Worm (Caenorhabditis elegans) whole organism, L1 larva: ENCODE data around the gene R02F2.4.

Source experiments
- C04F5.9 ChIP-seq: sonication (generic microtip); optimal IDR thresholded peaks from 2 replicates; lab custom pipeline; 2016; ENCODE audit warnings: missing genetic modification characterization, missing compliant biosample characterization
- F16B12.6 ChIP-seq: fragments of 150-350 bp; optimal IDR thresholded peaks from 2 replicates; lab custom pipeline; 2014; ENCODE audit warnings: missing biosample characterization, missing genetic modification characterization
- Y116A8C.19 ChIP-seq: sonication (generic microtip); optimal IDR thresholded peaks from 2 replicates; lab custom pipeline; 2016; ENCODE audit warnings: missing compliant biosample characterization, missing genetic modification characterization, borderline replicate concordance
- aha-1 ChIP-seq: fragments of 150-350 bp; optimal IDR thresholded peaks from 2 replicates; lab custom pipeline; 2014; ENCODE audit warnings: missing biosample characterization, missing genetic modification characterization
- aly-2 ChIP-seq: fragments of 150-350 bp; optimal IDR thresholded peaks from 2 replicates; lab custom pipeline; 2014; ENCODE audit warnings: missing biosample characterization, missing genetic modification characterization
- ama-1 ChIP-seq: fragments of 150-350 bp; optimal IDR thresholded peaks from 2 replicates; lab custom pipeline; 2014
- blmp-1 ChIP-seq: fragments of 150-350 bp; optimal IDR thresholded peaks from 2 replicates; lab custom pipeline; 2014; ENCODE audit warnings: missing biosample characterization, missing genetic modification characterization
- ceh-63 ChIP-seq: fragments of 200-800 bp; sonication (Bioruptor generic); optimal IDR thresholded peaks from 2 replicates; lab custom pipeline; 2018; ENCODE audit warnings: mild to moderate bottlenecking, missing genetic modification characterization, missing compliant biosample characterization
- ceh-88 ChIP-seq: fragments of 200-800 bp; sonication (Bioruptor generic); IDR thresholded peaks from 2 replicates; pipeline ENCODE4 v1.3.6; 2022; ENCODE audit warnings: missing genetic modification characterization, missing compliant biosample characterization
- efl-1 ChIP-seq, 4 experiments: fragments of 150-350 bp; optimal IDR thresholded peaks in 3 of 4; peaks in 1 of 4; 1 replicate in 1 of 4; 2 replicates in 3 of 4; lab custom pipeline; 2014; ENCODE audit warnings: missing biosample characterization in 2 of 4, missing genetic modification characterization in 2 of 4, missing genetic modification reagents in 2 of 4
- egl-13 ChIP-seq: sonication (generic microtip); optimal IDR thresholded peaks from 2 replicates; lab custom pipeline; 2016; ENCODE audit warnings: missing genotype, missing genetic modification reagents, missing genetic modification characterization, missing compliant biosample characterization
- elt-2 ChIP-seq: sonication (generic microtip); optimal IDR thresholded peaks from 2 replicates; lab custom pipeline; 2016; ENCODE audit warnings: missing genetic modification characterization, mild to moderate bottlenecking, inconsistent platforms, missing compliant biosample characterization, missing genetic modification reagents
- ets-5 ChIP-seq: fragments of 200-800 bp; sonication (Bioruptor generic); IDR thresholded peaks from 2 replicates; pipeline ENCODE4 v1.3.6; 2022; ENCODE audit warnings: missing genetic modification characterization, missing compliant biosample characterization
- fos-1 ChIP-seq: fragments of 150-350 bp; optimal IDR thresholded peaks from 2 replicates; lab custom pipeline; 2014; ENCODE audit warnings: missing biosample characterization, missing genetic modification characterization
- hlh-17 ChIP-seq: fragments of 200-800 bp; sonication (Bioruptor generic); optimal IDR thresholded peaks from 2 replicates; lab custom pipeline; 2018; ENCODE audit warnings: missing genetic modification characterization, mild to moderate bottlenecking, missing compliant biosample characterization, moderate library complexity, borderline replicate concordance
- jun-1 ChIP-seq: fragments of 150-350 bp; optimal IDR thresholded peaks from 2 replicates; lab custom pipeline; 2014; ENCODE audit warnings: missing biosample characterization, missing genetic modification reagents, missing genetic modification characterization
- lin-14 ChIP-seq: fragments of 200-800 bp; sonication (Bioruptor generic); optimal IDR thresholded peaks from 2 replicates; lab custom pipeline; 2018; ENCODE audit warnings: mild to moderate bottlenecking, missing genetic modification characterization, moderate library complexity, missing compliant biosample characterization
- lir-3 ChIP-seq: sonication (generic microtip); optimal IDR thresholded peaks from 2 replicates; lab custom pipeline; 2016; ENCODE audit warnings: mild to moderate bottlenecking, missing genetic modification characterization, moderate library complexity, missing compliant biosample characterization; ENCODE audit not compliant: poor library complexity
- lsy-2 ChIP-seq, 2 experiments: fragments of 150-350 bp; optimal IDR thresholded peaks; 2 replicates each; lab custom pipeline; 2014; ENCODE audit warnings: missing biosample characterization in 2 of 2, missing genetic modification characterization in 2 of 2
- nhr-11 ChIP-seq: fragments of 150-350 bp; optimal IDR thresholded peaks from 2 replicates; lab custom pipeline; 2014; ENCODE audit warnings: missing biosample characterization, missing genetic modification characterization
- nhr-47 ChIP-seq: sonication (generic microtip); optimal IDR thresholded peaks from 2 replicates; lab custom pipeline; 2016; ENCODE audit warnings: mild to moderate bottlenecking, missing genetic modification characterization, moderate library complexity, missing compliant biosample characterization
- nhr-76 ChIP-seq: sonication (generic microtip); optimal IDR thresholded peaks from 2 replicates; lab custom pipeline; 2017; ENCODE audit warnings: missing biosample characterization, missing genetic modification characterization
- nhr-84 ChIP-seq: sonication (generic microtip); optimal IDR thresholded peaks from 2 replicates; lab custom pipeline; 2017; ENCODE audit warnings: missing biosample characterization, missing genetic modification characterization
- pqm-1 ChIP-seq: sonication (generic microtip); optimal IDR thresholded peaks from 3 replicates; lab custom pipeline; 2017; ENCODE audit warnings: missing biosample characterization, missing genetic modification characterization
- rnt-1 ChIP-seq: sonication (generic microtip); optimal IDR thresholded peaks from 2 replicates; lab custom pipeline; 2016; ENCODE audit warnings: mild to moderate bottlenecking, missing genetic modification characterization, moderate library complexity, missing compliant biosample characterization
- sox-4 ChIP-seq: sonication (generic microtip); optimal IDR thresholded peaks from 2 replicates; lab custom pipeline; 2016; ENCODE audit warnings: missing genetic modification characterization, missing compliant biosample characterization
- tbx-2 ChIP-seq: sonication (generic microtip); optimal IDR thresholded peaks from 2 replicates; lab custom pipeline; 2016; ENCODE audit warnings: missing genetic modification characterization, missing compliant biosample characterization
- zag-1 ChIP-seq: fragments of 150-350 bp; optimal IDR thresholded peaks from 2 replicates; lab custom pipeline; 2014; ENCODE audit warnings: missing biosample characterization, missing genetic modification characterization

R02F2.4 gene

ce11 chrIII:5472693-5473092 lies 11.4 kb upstream of the R02F2.4 start (continued):
- TF ChIP-seq C04F5.9 (tag; lab: Kevin White, UChicago): no peak
- no peak for TF ChIP-seq F16B12.6
- TF ChIP-seq sox-4 (tag; lab: Kevin White, UChicago): no peak
- TF ChIP-seq ceh-63 (GFP tag; lab: Kevin White, UChicago): no peak
- no peak for TF ChIP-seq fos-1
- peak; percentile 90 for TF ChIP-seq blmp-1
- TF ChIP-seq egl-13 (tag; lab: Kevin White, UChicago): no peak

- TF ChIP-seq blmp-1 (peak; percentile 34), ets-5 (GFP tag; lab: Robert Waterston, UW) (no peak)
These were observed 9.9 kb upstream of the R02F2.4 start, which contains the start of gene lon-1 for ce11 chrIII:5474176-5474575. TSS of gene lon-1 (plus strand) at chrIII:5474476.

DNA sequence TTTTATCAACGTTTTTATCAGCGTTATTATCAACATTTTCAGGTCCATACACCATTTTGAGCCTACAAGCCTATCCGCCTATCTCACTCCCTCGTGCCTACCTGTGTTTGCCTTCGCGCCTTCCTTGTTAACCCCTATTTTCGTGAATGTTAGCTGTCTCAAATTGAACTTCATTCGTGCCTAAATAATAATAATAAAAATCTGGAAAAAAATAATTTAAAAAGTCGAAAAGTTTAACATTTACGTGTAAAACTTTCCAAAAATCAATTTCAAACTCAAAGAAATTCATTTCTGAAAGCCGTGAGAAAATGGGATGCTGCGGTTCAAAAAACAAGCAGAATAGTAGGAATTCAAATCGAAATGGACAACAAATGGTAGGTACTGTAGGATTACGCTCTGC lies 6.1 kb upstream of the R02F2.4 start, which contains the start of gene R02F2.10:
R02F2.10 (plus strand) TSS at position 301 of the 400 bp plus-strand sequence.
- TF ChIP-seq lsy-2 (tag; optimal IDR thresholded peaks at IDR 0.05; lab: Kevin White, UChicago) (no peak), Y116A8C.19 (tag; lab: Kevin White, UChicago) (no peak), fos-1 (no peak), elt-2 (tag; lab: Kevin White, UChicago) (no peak), pqm-1 (tag; lab: Kevin White, UChicago) (no peak), aly-2 (tag; lab: Kevin White, UChicago) (no peak), nhr-11 (tag; lab: Kevin White, UChicago) (no peak), tbx-2 (tag; lab: Kevin White, UChicago) (no peak), nhr-84 (no peak), zag-1 (tag; lab: Kevin White, UChicago) (no peak)
- TF ChIP-seq, all 84 proteins: peak for 0

ce11 chrIII:5478824-5479368 lies 5.2 kb upstream of the R02F2.4 start, which contains the start of the genes R02F2.6 and R02F2.5:
TSS of gene R02F2.6 (minus strand) at chrIII:5478924.
TSS of gene R02F2.5 (plus strand) at chrIII:5479318.
- TF ChIP-seq aha-1 (tag; lab: Kevin White, UChicago) (no peak), hlh-17 (GFP tag; lab: Kevin White, UChicago) (no peak), nhr-76 (no peak), ceh-88 (GFP tag; lab: Robert Waterston, UW) (no peak), zag-1 (tag; lab: Kevin White, UChicago) (no peak), ama-1 (no peak), elt-2 (tag; lab: Kevin White, UChicago) (no peak), nhr-47 (no peak), ceh-63 (GFP tag; lab: Kevin White, UChicago) (no peak), lir-3 (tag; lab: Kevin White, UChicago) (no peak), sox-4 (tag; lab: Kevin White, UChicago) (no peak), aly-2 (tag; lab: Kevin White, UChicago) (no peak)

- TF ChIP-seq efl-1 (optimal IDR thresholded peaks at IDR 0.05; lab: Kevin White, UChicago) (no peak), efl-1 (GFP tag; optimal IDR thresholded peaks at IDR 0.05 in 1 of 2; lab: Kevin White, UChicago) (peak in 1 of 2 experiments; percentile 83), jun-1 (tag; lab: Kevin White, UChicago) (no peak)
These were observed 4.5 kb upstream of the R02F2.4 start for ce11 chrIII:5479493-5480167.

- TF ChIP-seq rnt-1 (peak; percentile 26), efl-1 (optimal IDR thresholded peaks at IDR 0.05; lab: Kevin White, UChicago) (no peak), efl-1 (GFP tag; optimal IDR thresholded peaks at IDR 0.05 in 1 of 2; lab: Kevin White, UChicago) (peak in 1 of 2 experiments; percentile 42), nhr-76 (no peak), lin-14 (GFP tag; lab: Kevin White, UChicago) (no peak)
These were observed 2.3 kb downstream of the R02F2.4 start for ce11 chrIII:5486345-5486744.
